Fruit fly (Drosophila melanogaster) whole organism, embryonic: ENCODE results near the gene Nepl13.

Source experiments
- Ada2b ChIP-seq: fragments of 200-800 bp; sonication (Bioruptor generic); IDR thresholded peaks from 2 replicates; pipeline ENCODE4 v1.3.6; 2022; ENCODE audit warnings: missing biosample characterization, missing genetic modification characterization
- Atf6 ChIP-seq: fragments of 200-800 bp; sonication (Bioruptor generic); IDR thresholded peaks from 2 replicates; pipeline ENCODE4 v1.3.6; 2022; ENCODE audit warnings: missing biosample characterization, missing genetic modification characterization
- CG12299 ChIP-seq: fragments of 200-800 bp; sonication (Bioruptor generic); optimal IDR thresholded peaks from 2 replicates; lab custom pipeline; 2018; ENCODE audit warnings: missing biosample characterization, mild to moderate bottlenecking, missing genetic modification characterization
- CG1233 ChIP-seq: fragments of 200-800 bp; sonication (Bioruptor generic); optimal IDR thresholded peaks from 4 replicates; lab custom pipeline; 2018; ENCODE audit warnings: missing biosample characterization, mild to moderate bottlenecking, missing genetic modification characterization
- CG13424 ChIP-seq: fragments of 200-800 bp; sonication (Bioruptor generic); optimal IDR thresholded peaks from 2 replicates; lab custom pipeline; 2019; ENCODE audit warnings: missing biosample characterization, mild to moderate bottlenecking, missing genetic modification characterization, moderate library complexity
- CG14050 ChIP-seq: fragments of 200-800 bp; sonication (Bioruptor generic); IDR thresholded peaks from 3 replicates; pipeline ENCODE4 v1.3.6; 2022; ENCODE audit warnings: missing biosample characterization, missing genetic modification characterization
- CG14710 ChIP-seq: fragments of 200-800 bp; sonication (Bioruptor generic); optimal IDR thresholded peaks from 3 replicates; lab custom pipeline; 2019; ENCODE audit warnings: missing biosample characterization, mild to moderate bottlenecking, missing genetic modification characterization, moderate library complexity
- CG15269 ChIP-seq: fragments of 200-800 bp; sonication (Bioruptor generic); optimal IDR thresholded peaks from 2 replicates; lab custom pipeline; 2018; ENCODE audit warnings: missing biosample characterization, mild to moderate bottlenecking, missing genetic modification characterization, moderate library complexity
- CG15514 ChIP-seq: fragments of 200-800 bp; sonication (Bioruptor generic); optimal IDR thresholded peaks from 3 replicates; lab custom pipeline; 2017; ENCODE audit warnings: missing biosample characterization, missing genetic modification characterization, mild to moderate bottlenecking, moderate library complexity, missing genetic modification reagents
- CG15601 ChIP-seq: fragments of 200-800 bp; sonication (Bioruptor generic); optimal IDR thresholded peaks from 3 replicates; lab custom pipeline; 2019; ENCODE audit warnings: missing biosample characterization, mild to moderate bottlenecking, missing genetic modification characterization, moderate library complexity
- CG1832 ChIP-seq: fragments of 200-800 bp; sonication (Bioruptor generic); optimal IDR thresholded peaks from 2 replicates; lab custom pipeline; 2017; ENCODE audit warnings: missing biosample characterization, mild to moderate bottlenecking, missing genetic modification characterization, inconsistent platforms
- CG2129 ChIP-seq: fragments of 200-800 bp; sonication (Bioruptor generic); IDR thresholded peaks from 2 replicates; pipeline ENCODE4 v1.3.6; 2022; ENCODE audit warnings: missing biosample characterization, missing genetic modification characterization; ENCODE audit not compliant: partially characterized antibody
- CG31224 ChIP-seq: fragments of 200-800 bp; sonication (Bioruptor generic); IDR thresholded peaks from 2 replicates; pipeline ENCODE4 v1.3.6; 2022; ENCODE audit warnings: missing biosample characterization, missing genetic modification characterization
- CG3281 ChIP-seq: fragments of 200-800 bp; sonication (Bioruptor generic); optimal IDR thresholded peaks from 3 replicates; lab custom pipeline; 2017; ENCODE audit warnings: missing biosample characterization, mild to moderate bottlenecking, missing genetic modification characterization
- CG6683 ChIP-seq: fragments of 200-800 bp; sonication (Bioruptor generic); optimal IDR thresholded peaks from 2 replicates; lab custom pipeline; 2017; ENCODE audit warnings: missing biosample characterization, mild to moderate bottlenecking, missing genetic modification characterization, missing genetic modification reagents
- Camta ChIP-seq: fragments of 200-800 bp; sonication (Bioruptor generic); optimal IDR thresholded peaks from 2 replicates; lab custom pipeline; 2016; ENCODE audit warnings: missing biosample characterization, missing genetic modification characterization
- Chrac-16 ChIP-seq: fragments of 200-800 bp; sonication (Bioruptor generic); optimal IDR thresholded peaks from 3 replicates; lab custom pipeline; 2016; ENCODE audit warnings: missing biosample characterization, missing genetic modification characterization
- D ChIP-seq, 2 experiments: fragments of 200-800 bp in 1 of 2; fragments of >200 bp in 1 of 2; sonication (Bioruptor generic) in 1 of 2; optimal IDR thresholded peaks; 2 replicates in 1 of 2; 3 replicates in 1 of 2; lab custom pipeline; 2017; ENCODE audit warnings: mild to moderate bottlenecking in 1 of 2, missing biosample characterization in 1 of 2, missing genetic modification characterization in 1 of 2, missing genetic modification reagents in 1 of 2
- ERR ChIP-seq: fragments of 200-800 bp; sonication (Bioruptor generic); optimal IDR thresholded peaks from 2 replicates; lab custom pipeline; 2016; ENCODE audit warnings: missing biosample characterization, missing genetic modification characterization
- HmgD ChIP-seq: fragments of 200-800 bp; sonication (Bioruptor generic); optimal IDR thresholded peaks from 3 replicates; lab custom pipeline; 2016; ENCODE audit warnings: missing biosample characterization, missing genetic modification characterization
- MBD-R2 ChIP-seq: fragments of 200-800 bp; sonication (Bioruptor generic); IDR thresholded peaks from 2 replicates; pipeline ENCODE4 v1.3.6; 2022; ENCODE audit warnings: missing biosample characterization, missing genetic modification characterization
- NfI ChIP-seq: fragments of 200-800 bp; sonication (Bioruptor generic); optimal IDR thresholded peaks from 3 replicates; lab custom pipeline; 2018; ENCODE audit warnings: missing biosample characterization, mild to moderate bottlenecking, missing genetic modification characterization, moderate library complexity
- Oli ChIP-seq: fragments of 200-800 bp; sonication (Bioruptor generic); optimal IDR thresholded peaks from 2 replicates; lab custom pipeline; 2018; ENCODE audit warnings: missing biosample characterization, mild to moderate bottlenecking, missing genetic modification characterization, moderate library complexity
- Ptx1 ChIP-seq: fragments of 200-800 bp; sonication (Bioruptor generic); IDR thresholded peaks from 2 replicates; pipeline ENCODE4 v1.3.6; 2022; ENCODE audit warnings: missing biosample characterization, missing genetic modification characterization
- Side ChIP-seq: fragments of 200-800 bp; sonication (Bioruptor generic); optimal IDR thresholded peaks from 2 replicates; lab custom pipeline; 2016; ENCODE audit warnings: missing biosample characterization, missing genetic modification characterization
- Ssrp ChIP-seq: fragments of 200-800 bp; sonication (Bioruptor generic); optimal IDR thresholded peaks from 2 replicates; lab custom pipeline; 2018; ENCODE audit warnings: missing biosample characterization, mild to moderate bottlenecking, missing genetic modification characterization, moderate library complexity
- Tbp ChIP-seq: fragments of >200 bp; optimal IDR thresholded peaks from 2 replicates; lab custom pipeline; 2018; ENCODE audit warnings: missing biosample characterization, missing genetic modification characterization
- Xbp1 ChIP-seq: fragments of 200-800 bp; sonication (Bioruptor generic); optimal IDR thresholded peaks from 3 replicates; lab custom pipeline; 2016; ENCODE audit warnings: missing biosample characterization, mild to moderate bottlenecking, missing genetic modification characterization
- bigmax ChIP-seq: fragments of 200-800 bp; sonication (Bioruptor generic); optimal IDR thresholded peaks from 2 replicates; lab custom pipeline; 2018; ENCODE audit warnings: missing biosample characterization, mild to moderate bottlenecking, missing genetic modification characterization
- ci ChIP-seq: fragments of 200-800 bp; sonication (Bioruptor generic); IDR thresholded peaks from 3 replicates; pipeline ENCODE4 v1.3.6; 2022; ENCODE audit warnings: missing biosample characterization, missing genetic modification characterization
- croc ChIP-seq: fragments of 200-800 bp; sonication (Bioruptor generic); conservative IDR thresholded peaks from 3 replicates; pipeline ENCODE4 v1.3.6; 2022; ENCODE audit warnings: missing biosample characterization, missing genetic modification characterization
- disco-r ChIP-seq: fragments of 200-800 bp; sonication (Bioruptor generic); optimal IDR thresholded peaks from 2 replicates; lab custom pipeline; 2016; ENCODE audit warnings: missing biosample characterization, missing genetic modification characterization
- fd102C ChIP-seq: fragments of 200-800 bp; sonication (Bioruptor generic); optimal IDR thresholded peaks from 2 replicates; lab custom pipeline; 2018; ENCODE audit warnings: missing biosample characterization, mild to moderate bottlenecking, missing genetic modification characterization, moderate library complexity
- gsb ChIP-seq: fragments of 200-800 bp; sonication (Bioruptor generic); IDR thresholded peaks from 2 replicates; pipeline ENCODE4 v1.3.6; 2022; ENCODE audit warnings: missing biosample characterization, missing genetic modification characterization
- ham ChIP-seq: fragments of 200-800 bp; sonication (Bioruptor generic); IDR thresholded peaks from 2 replicates; pipeline ENCODE4 v1.3.6; 2022; ENCODE audit warnings: missing biosample characterization, missing genetic modification characterization
- hkb ChIP-seq, 2 experiments: fragments of 200-800 bp in 1 of 2; fragments of >200 bp in 1 of 2; sonication (Bioruptor generic) in 1 of 2; IDR thresholded peaks in 1 of 2; optimal IDR thresholded peaks in 1 of 2; 2 replicates each; pipeline versions ENCODE4 v1.3.6 to Lab custom; 2017 to 2022; ENCODE audit warnings: missing biosample characterization in 1 of 2, missing genetic modification characterization in 1 of 2
- jumu ChIP-seq: fragments of 200-800 bp; sonication (Bioruptor generic); optimal IDR thresholded peaks from 3 replicates; lab custom pipeline; 2016; ENCODE audit warnings: missing biosample characterization, missing genetic modification characterization
- nerfin-1 ChIP-seq: fragments of 200-800 bp; sonication (Bioruptor generic); optimal IDR thresholded peaks from 3 replicates; lab custom pipeline; 2019; ENCODE audit warnings: missing biosample characterization, mild to moderate bottlenecking, missing genetic modification characterization, moderate library complexity
- nmo ChIP-seq: fragments of 200-800 bp; sonication (Bioruptor generic); optimal IDR thresholded peaks from 2 replicates; lab custom pipeline; 2018; ENCODE audit warnings: missing biosample characterization, mild to moderate bottlenecking, missing genetic modification characterization, moderate library complexity
- odd ChIP-seq: fragments of 200-800 bp; sonication (Bioruptor generic); optimal IDR thresholded peaks from 2 replicates; lab custom pipeline; 2017; ENCODE audit warnings: missing biosample characterization, mild to moderate bottlenecking, missing genetic modification characterization
- onecut ChIP-seq: fragments of 200-800 bp; sonication (Bioruptor generic); IDR thresholded peaks from 2 replicates; pipeline ENCODE4 v1.3.6; 2022; ENCODE audit warnings: missing biosample characterization, missing genetic modification characterization
- otp ChIP-seq: fragments of 200-800 bp; sonication (Bioruptor generic); IDR thresholded peaks from 3 replicates; pipeline ENCODE4, ENCODE4 v1.3.6; 2022; ENCODE audit warnings: missing biosample characterization, missing genetic modification characterization
- pum ChIP-seq: fragments of 200-800 bp; sonication (Bioruptor generic); optimal IDR thresholded peaks from 2 replicates; lab custom pipeline; 2016; ENCODE audit warnings: missing biosample characterization, missing genetic modification characterization
- schlank ChIP-seq: fragments of 200-800 bp; sonication (Bioruptor generic); optimal IDR thresholded peaks from 2 replicates; lab custom pipeline; 2018; ENCODE audit warnings: missing biosample characterization, mild to moderate bottlenecking, missing genetic modification characterization
- seq ChIP-seq: fragments of 200-800 bp; sonication (Bioruptor generic); IDR thresholded peaks from 2 replicates; pipeline ENCODE4 v1.3.6; 2022; ENCODE audit warnings: missing biosample characterization, missing genetic modification characterization
- tin ChIP-seq: fragments of 200-800 bp; sonication (Bioruptor generic); optimal IDR thresholded peaks from 3 replicates; lab custom pipeline; 2016; ENCODE audit warnings: missing biosample characterization, missing genetic modification characterization
- unpg ChIP-seq: fragments of 200-800 bp; sonication (Bioruptor generic); optimal IDR thresholded peaks from 3 replicates; lab custom pipeline; 2018; ENCODE audit warnings: missing biosample characterization, mild to moderate bottlenecking, missing genetic modification characterization, moderate library complexity
- wdn ChIP-seq: fragments of 200-800 bp; sonication (Bioruptor generic); IDR thresholded peaks from 2 replicates; pipeline ENCODE4 v1.3.6; 2022; ENCODE audit warnings: missing biosample characterization, missing genetic modification characterization
- wor ChIP-seq: fragments of 200-800 bp; sonication (Bioruptor generic); IDR thresholded peaks from 2 replicates; pipeline ENCODE4 v1.3.6; 2022; ENCODE audit warnings: missing biosample characterization, missing genetic modification characterization
- zf30C ChIP-seq: fragments of 200-800 bp; sonication (Bioruptor generic); optimal IDR thresholded peaks from 3 replicates; lab custom pipeline; 2018; ENCODE audit warnings: missing biosample characterization, mild to moderate bottlenecking, missing genetic modification characterization
- zfh1 ChIP-seq: fragments of 200-800 bp; sonication (Bioruptor generic); IDR thresholded peaks from 3 replicates; pipeline ENCODE4 v1.3.6; 2022; ENCODE audit warnings: missing biosample characterization, missing genetic modification characterization

The Nepl13 gene

dm6 chr3R:22751111-22751510 is 9.8 kb downstream of the Nepl13 start:
- TF ChIP-seq nmo (GFP tag; lab: Kevin White, UChicago) = no peak
- no peak for TF ChIP-seq zf30C (GFP tag; lab: Kevin White, UChicago)
- TF ChIP-seq Camta = no peak
- no peak for TF ChIP-seq CG1832
- TF ChIP-seq nerfin-1 (tag; lab: Kevin White, UChicago) = peak; percentile 15
- no peak for TF ChIP-seq fd102C (GFP tag; lab: Kevin White, UChicago)
- TF ChIP-seq pum = no peak
- no peak for TF ChIP-seq Ptx1 (GFP tag; lab: Robert Waterston, UW)
- TF ChIP-seq CG15269 (tag; lab: Kevin White, UChicago) = no peak
- TF ChIP-seq CG6683 (GFP tag; lab: Kevin White, UChicago) = no peak
- TF ChIP-seq onecut (GFP tag; lab: Robert Waterston, UW) = peak; percentile 49; the same call in 1 of the 2 replicates
- TF ChIP-seq D (optimal IDR thresholded peaks at IDR 0.05; lab: Kevin White, UChicago) = no peak
- no peak for TF ChIP-seq D (GFP tag; optimal IDR thresholded peaks at IDR 0.05; lab: Kevin White, UChicago)
- no peak for TF ChIP-seq otp (GFP tag; lab: Robert Waterston, UW)
- TF ChIP-seq schlank = no peak
- TF ChIP-seq HmgD (GFP tag; lab: Kevin White, UChicago) = no peak
- no peak for TF ChIP-seq hkb (optimal IDR thresholded peaks at IDR 0.05; lab: Kevin White, UChicago)
- peak; percentile 35; the same call in 1 of the 2 replicates for TF ChIP-seq hkb (GFP tag; IDR thresholded peaks at IDR 0.05; lab: Robert Waterston, UW)
- TF ChIP-seq ci (GFP tag; lab: Robert Waterston, UW) = peak; percentile 5; the same call in 1 of the 3 replicates
- no peak for TF ChIP-seq CG12299 (tag; lab: Kevin White, UChicago)
- no peak for TF ChIP-seq CG2129 (GFP tag; lab: Robert Waterston, UW)
- no peak for TF ChIP-seq ERR (GFP tag; lab: Kevin White, UChicago)
- no peak for TF ChIP-seq CG13424 (tag; lab: Kevin White, UChicago)
- TF ChIP-seq jumu (GFP tag; lab: Kevin White, UChicago) = no peak
- no peak for TF ChIP-seq Ssrp (tag; lab: Kevin White, UChicago)
- no peak for TF ChIP-seq CG1233 (GFP tag; lab: Kevin White, UChicago)
- no peak for TF ChIP-seq CG14050 (GFP tag; lab: Robert Waterston, UW)
- TF ChIP-seq odd (GFP tag; lab: Kevin White, UChicago) = no peak
- no peak for TF ChIP-seq wor (GFP tag; lab: Robert Waterston, UW)
- TF ChIP-seq bigmax (GFP tag; lab: Kevin White, UChicago) = no peak
- peak; percentile 2 for TF ChIP-seq unpg (GFP tag; lab: Kevin White, UChicago)
- no peak for TF ChIP-seq Side
- TF ChIP-seq Tbp (GFP tag; lab: Kevin White, UChicago) = no peak
- TF ChIP-seq seq = no peak; the same call in 1 of the 2 replicates
- no peak for TF ChIP-seq MBD-R2 (GFP tag; lab: Robert Waterston, UW)
- TF ChIP-seq NfI (GFP tag; lab: Kevin White, UChicago) = no peak
- TF ChIP-seq tin = no peak
- TF ChIP-seq Chrac-16 (GFP tag; lab: Kevin White, UChicago) = no peak
- TF ChIP-seq Atf6 (GFP tag; lab: Robert Waterston, UW) = no peak
- no peak for TF ChIP-seq zfh1 (GFP tag; lab: Robert Waterston, UW)
- TF ChIP-seq CG31224 (GFP tag; lab: Robert Waterston, UW) = no peak
- TF ChIP-seq Oli (tag; lab: Kevin White, UChicago) = no peak
- TF ChIP-seq disco-r (GFP tag; lab: Kevin White, UChicago) = no peak
- TF ChIP-seq ham (GFP tag; lab: Robert Waterston, UW) = no peak
- no peak for TF ChIP-seq CG14710 (tag; lab: Kevin White, UChicago)
- no peak for TF ChIP-seq CG15601 (tag; lab: Kevin White, UChicago)
- no peak for TF ChIP-seq Xbp1 (GFP tag; lab: Kevin White, UChicago)
- TF ChIP-seq wdn (GFP tag; lab: Robert Waterston, UW) = no peak
- no peak for TF ChIP-seq CG15514 (GFP tag; lab: Kevin White, UChicago)
- peak; percentile 23; the same call in 1 of the 2 replicates for TF ChIP-seq Ada2b (GFP tag; lab: Robert Waterston, UW)
- no peak for TF ChIP-seq gsb (GFP tag; lab: Robert Waterston, UW)
- TF ChIP-seq CG3281 = no peak
- TF ChIP-seq croc (GFP tag; lab: Robert Waterston, UW) = no peak
